Fruit fly (Drosophila melanogaster): ENCODE measurements around the gene Sf3b6.

DNA sequence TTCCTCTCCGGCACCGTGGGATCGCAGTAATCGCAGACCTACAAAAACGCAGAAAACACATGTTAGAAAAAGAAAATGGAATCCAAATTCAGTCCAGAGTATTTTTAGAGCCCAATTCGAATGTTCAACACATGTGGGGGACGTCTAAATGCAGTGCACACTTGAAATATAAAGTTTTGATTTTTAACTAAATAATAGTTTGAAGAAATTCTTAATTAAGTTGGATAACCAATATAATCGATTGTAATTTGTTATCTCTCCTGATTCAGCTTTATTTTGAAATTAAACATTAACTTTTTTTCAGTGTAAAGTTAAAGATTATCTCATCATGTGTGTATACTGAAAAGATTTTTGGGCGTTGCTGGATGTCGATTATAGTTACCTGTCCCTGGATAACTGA, 24.2 kb upstream of the Sf3b6 start:
- TF ChIP-seq Crg-1 (GFP tag; optimal IDR thresholded peaks at IDR 0.05), result no peak
- no peak for TF ChIP-seq cic (GFP tag; optimal IDR thresholded peaks at IDR 0.05)
- TF ChIP-seq toe (GFP tag; optimal IDR thresholded peaks at IDR 0.05), result no peak
- no peak for TF ChIP-seq Hr96 (GFP tag; optimal IDR thresholded peaks at IDR 0.05)
- TF ChIP-seq pad (GFP tag; optimal IDR thresholded peaks at IDR 0.05), result no peak
- no peak for TF ChIP-seq CG1620 (GFP tag; optimal IDR thresholded peaks at IDR 0.05)
- no peak for TF ChIP-seq Clk (GFP tag; optimal IDR thresholded peaks at IDR 0.05)
- TF ChIP-seq kay (GFP tag; ENCODE audit: borderline replicate concordance), result no peak
